Fruit fly (Drosophila melanogaster) whole organism, embryonic: ENCODE data around the gene Mlp84B.

ENCODE experiments used
- CG3838 ChIP-seq: fragments of 200-800 bp; sonication (Bioruptor generic); optimal IDR thresholded peaks from 3 replicates; lab custom pipeline; 2016; ENCODE audit warnings: missing biosample characterization, missing genetic modification characterization
- Sox102F ChIP-seq: fragments of 200-800 bp; sonication (Bioruptor generic); optimal IDR thresholded peaks from 2 replicates; lab custom pipeline; 2018; ENCODE audit warnings: missing biosample characterization, mild to moderate bottlenecking, missing genetic modification characterization, moderate library complexity
- grn ChIP-seq: fragments of 200-800 bp; sonication (Bioruptor generic); optimal IDR thresholded peaks from 3 replicates; lab custom pipeline; 2017; ENCODE audit warnings: missing biosample characterization, missing genetic modification characterization

DNA sequence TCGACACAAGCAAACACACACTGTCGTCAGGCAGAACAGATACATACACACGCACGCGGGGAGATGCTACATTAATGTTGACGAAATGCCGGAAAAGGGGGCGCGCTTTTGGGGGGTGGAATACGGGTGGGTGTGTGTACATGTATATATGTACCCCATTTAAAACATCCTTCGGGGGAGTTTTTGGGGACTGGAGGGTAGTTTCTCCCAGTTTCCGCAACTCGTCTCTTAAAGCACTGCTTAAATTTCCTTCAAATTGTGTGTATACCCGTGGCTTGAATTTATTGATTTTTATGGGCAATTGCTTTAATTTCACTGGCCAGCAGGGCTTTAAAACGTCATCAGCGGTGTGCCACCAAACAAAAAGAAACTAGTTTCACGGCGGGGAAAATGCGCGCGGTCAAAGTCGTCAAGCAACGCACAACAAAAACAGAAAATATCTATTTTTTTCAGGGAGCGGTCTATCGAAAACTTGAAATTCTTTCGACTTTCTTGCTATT lies 5.6 kb upstream of the Mlp84B start:
- TF ChIP-seq Sox102F (no peak), grn (GFP tag; lab: Kevin White, UChicago) (no peak), CG3838 (GFP tag; lab: Kevin White, UChicago) (no peak)
